Worm (Caenorhabditis elegans) whole organism, L2 larva: ENCODE data around the gene nhr-177.

ENCODE experiments used
- aly-2 ChIP-seq: fragments of 150-350 bp; optimal IDR thresholded peaks from 2 replicates; lab custom pipeline; 2014; ENCODE audit warnings: missing biosample characterization, missing genetic modification characterization
- ceh-82 ChIP-seq: fragments of 150-350 bp; optimal IDR thresholded peaks from 2 replicates; lab custom pipeline; 2014; ENCODE audit warnings: missing biosample characterization, missing genetic modification characterization
- egl-27 ChIP-seq: sonication (generic microtip); optimal IDR thresholded peaks from 3 replicates; lab custom pipeline; 2017; ENCODE audit warnings: missing biosample characterization, missing genetic modification reagents, missing genetic modification characterization
- elt-1 ChIP-seq: fragments of 150-350 bp; optimal IDR thresholded peaks from 2 replicates; lab custom pipeline; 2014; ENCODE audit warnings: missing biosample characterization, missing genetic modification characterization
- lsy-2 ChIP-seq, 2 experiments: fragments of 150-350 bp in 1 of 2; sonication (generic microtip) in 1 of 2; optimal IDR thresholded peaks; 2 replicates each; lab custom pipeline; 2014 to 2017; ENCODE audit warnings: missing biosample characterization in 2 of 2, missing genetic modification characterization in 2 of 2
- nhr-12 ChIP-seq: fragments of 150-350 bp; optimal IDR thresholded peaks from 2 replicates; lab custom pipeline; 2014; ENCODE audit warnings: missing biosample characterization, missing genetic modification characterization
- nhr-21 ChIP-seq: fragments of 150-350 bp; optimal IDR thresholded peaks from 2 replicates; lab custom pipeline; 2014; ENCODE audit warnings: missing biosample characterization, missing genetic modification characterization
- skn-1 ChIP-seq: sonication (generic microtip); optimal IDR thresholded peaks from 2 replicates; lab custom pipeline; 2017; ENCODE audit warnings: missing biosample characterization, missing genetic modification characterization
- unc-62 ChIP-seq: fragments of 150-350 bp; optimal IDR thresholded peaks from 2 replicates; lab custom pipeline; 2014; ENCODE audit warnings: missing biosample characterization, missing genetic modification reagents, missing genetic modification characterization
- zag-1 ChIP-seq: fragments of 150-350 bp; optimal IDR thresholded peaks from 2 replicates; lab custom pipeline; 2014; ENCODE audit warnings: missing biosample characterization, missing genetic modification characterization

ce11 chrV:1629329-1629728 is 19.3 kb downstream of the nhr-177 start, which contains the start of gene nhr-238:
- TF ChIP-seq zag-1 (tag; lab: Kevin White, UChicago): no peak
- no peak for TF ChIP-seq lsy-2 (tag; optimal IDR thresholded peaks at IDR 0.05; lab: Kevin White, UChicago)
- TF ChIP-seq skn-1: no peak
- TF ChIP-seq elt-1 (tag; lab: Kevin White, UChicago): no peak
- no peak for TF ChIP-seq nhr-21 (tag; lab: Kevin White, UChicago)
- TF ChIP-seq ceh-82: no peak
- no peak for TF ChIP-seq unc-62 (GFP tag; lab: Kevin White, UChicago)
- TF ChIP-seq egl-27 (tag; lab: Kevin White, UChicago): no peak
- no peak for TF ChIP-seq aly-2 (tag; lab: Kevin White, UChicago)
- TF ChIP-seq nhr-12 (tag; lab: Kevin White, UChicago): no peak
